ENCODE assay signal across 5 fruit fly cellular contexts in the genomic region with DNA sequence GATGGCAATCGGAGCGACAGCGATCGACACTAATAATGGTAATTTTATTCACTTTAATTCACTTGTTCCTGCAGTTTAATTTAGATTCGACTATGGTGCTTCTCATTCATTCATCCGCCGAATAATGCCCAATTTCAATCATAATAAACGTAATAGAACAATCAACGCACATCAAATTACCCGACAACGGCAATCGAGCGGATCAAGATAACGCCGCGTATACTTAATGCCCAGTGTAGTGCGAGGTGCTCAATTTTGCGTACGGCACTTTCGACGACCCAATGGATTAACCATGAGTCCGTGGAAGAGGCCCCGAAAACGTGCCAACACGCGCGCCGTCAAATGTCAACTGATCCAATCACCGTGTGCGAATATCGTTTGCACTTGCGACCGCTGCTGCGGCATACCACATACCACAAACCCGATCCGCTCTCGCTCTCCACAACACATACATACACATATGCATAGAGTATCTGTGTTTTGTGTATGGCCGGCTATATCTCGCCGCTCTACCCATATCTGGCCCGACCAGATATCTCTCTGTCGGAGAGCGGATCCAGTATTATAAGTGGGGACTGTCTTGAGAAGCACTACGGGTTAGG.
A peak's percentile ranks its signal among the peaks of the same experiment; 100 is the strongest.
TF ChIP-seq lines count a peak whose summit lies in the region.

A gene (minus strand): TSS at position 351 of the 602 bp plus-strand sequence.

- no peak for TF ChIP-seq CTCF in whole organism, embryonic (GFP tag; optimal IDR thresholded peaks at IDR 0.05; lab: Kevin White, UChicago)

TF ChIP-seq in whole organism, adult, 20 proteins besides CTCF, POLR2A, EP300 and RAD21:
- TF ChIP-seq Mnt (GFP tag; optimal IDR thresholded peaks at IDR 0.05; lab: Kevin White, UChicago) (peak; percentile 1), Hr96 (GFP tag; optimal IDR thresholded peaks at IDR 0.05; lab: Kevin White, UChicago) (no peak), CG14711 (tag; optimal IDR thresholded peaks at IDR 0.05; lab: Kevin White, UChicago) (no peak), cnc (optimal IDR thresholded peaks at IDR 0.05; lab: Kevin White, UChicago) (no peak), Crg-1 (GFP tag; optimal IDR thresholded peaks at IDR 0.05; lab: Kevin White, UChicago) (no peak)

TF ChIP-seq in whole organism, embryonic, 481 proteins besides CTCF, POLR2A, EP300 and RAD21 (continues in another document):
- peak in 1 of 2 experiments; percentile 4 for TF ChIP-seq Hr78 (GFP tag; optimal IDR thresholded peaks at IDR 0.05; lab: Kevin White, UChicago)
- no peak for TF ChIP-seq Max (GFP tag; optimal IDR thresholded peaks at IDR 0.05; lab: Kevin White, UChicago)
- TF ChIP-seq CG3838 (GFP tag; optimal IDR thresholded peaks at IDR 0.05; lab: Kevin White, UChicago), result no peak
- TF ChIP-seq Hr3 (GFP tag; optimal IDR thresholded peaks at IDR 0.05; lab: Kevin White, UChicago), result no peak
- TF ChIP-seq cg (GFP tag; optimal IDR thresholded peaks at IDR 0.05; lab: Kevin White, UChicago), result peak; percentile 50
- peak; percentile 74 for TF ChIP-seq Med (GFP tag; lab: Kevin White, UChicago)
- 0 out of 3 replicates have a peak, but pooled peaks have one; percentile 23 for TF ChIP-seq so (GFP tag; IDR thresholded peaks at IDR 0.05; lab: Robert Waterston, UW)
- 0 out of 4 replicates have a peak, but pooled peaks have one; percentile 62 for TF ChIP-seq chinmo (GFP tag; IDR thresholded peaks at IDR 0.05; lab: Robert Waterston, UW; ENCODE audit: partially characterized antibody)
- TF ChIP-seq grn (GFP tag; optimal IDR thresholded peaks at IDR 0.05; lab: Kevin White, UChicago), result peak; percentile 81
- peak; percentile 98 for TF ChIP-seq CG13894 (tag; optimal IDR thresholded peaks at IDR 0.05; lab: Kevin White, UChicago)
- TF ChIP-seq sens-2 (GFP tag; IDR thresholded peaks at IDR 0.05; lab: Robert Waterston, UW), result no peak
- no peak for TF ChIP-seq CG10147 (GFP tag; optimal IDR thresholded peaks at IDR 0.05; lab: Kevin White, UChicago)
- peak; percentile 35; the same call in 1 of the 2 replicates for TF ChIP-seq vvl (GFP tag; IDR thresholded peaks at IDR 0.05; lab: Robert Waterston, UW)
- TF ChIP-seq cwo (GFP tag; optimal IDR thresholded peaks at IDR 0.05; lab: Kevin White, UChicago), result peak; percentile 64
- peak; percentile 28 for TF ChIP-seq D19B (GFP tag; optimal IDR thresholded peaks at IDR 0.05; lab: Kevin White, UChicago)
- TF ChIP-seq Fer1 (GFP tag; optimal IDR thresholded peaks at IDR 0.05; lab: Kevin White, UChicago), result no peak
- TF ChIP-seq MBD-R2 (GFP tag; IDR thresholded peaks at IDR 0.05; lab: Robert Waterston, UW), result 0 out of 2 replicates have a peak, but pooled peaks have one; percentile 6
- TF ChIP-seq eyg (GFP tag; optimal IDR thresholded peaks at IDR 0.05; lab: Kevin White, UChicago), result no peak
- peak; percentile 95 for TF ChIP-seq CG6175 (GFP tag; IDR thresholded peaks at IDR 0.05; lab: Robert Waterston, UW)

TF ChIP-seq in whole organism, prepupa, 60 proteins besides CTCF, POLR2A, EP300 and RAD21:
- TF ChIP-seq Eip78C (GFP tag; lab: Kevin White, UChicago) (peak; percentile 55), CG31627 (GFP tag; optimal IDR thresholded peaks at IDR 0.05; lab: Kevin White, UChicago) (no peak), CG34406 (GFP tag; optimal IDR thresholded peaks at IDR 0.05; lab: Kevin White, UChicago) (no peak), CG6163 (GFP tag; IDR thresholded peaks at IDR 0.05; lab: Robert Waterston, UW) (peak; percentile 55; the same call in 1 of the 3 replicates), CG15336 (GFP tag; IDR thresholded peaks at IDR 0.05; lab: Robert Waterston, UW) (no peak; the same call in 1 of the 2 replicates), CG16779 (tag; optimal IDR thresholded peaks at IDR 0.05; lab: Kevin White, UChicago) (peak; percentile 25), fkh (GFP tag; optimal IDR thresholded peaks at IDR 0.05; lab: Kevin White, UChicago) (no peak), eg (GFP tag; IDR thresholded peaks at IDR 0.05; lab: Robert Waterston, UW) (peak; percentile 50; the same call in 1 of the 3 replicates), CG1621 (tag; optimal IDR thresholded peaks at IDR 0.05; lab: Kevin White, UChicago) (peak; percentile 42)
TF ChIP-seq in whole organism, prepupa: peak in this region for 5.

TF ChIP-seq in whole organism, pupa, 21 proteins besides CTCF, POLR2A, EP300 and RAD21:
- TF ChIP-seq CG4496 (GFP tag; IDR thresholded peaks at IDR 0.05; lab: Robert Waterston, UW) (peak; percentile 64; the same call in 2 of the 3 replicates), CG12605 (GFP tag; IDR thresholded peaks at IDR 0.05; lab: Robert Waterston, UW) (peak; percentile 29; the same call in 1 of the 2 replicates), CG34367 (tag; optimal IDR thresholded peaks at IDR 0.05; lab: Kevin White, UChicago) (no peak), CG8159 (tag; optimal IDR thresholded peaks at IDR 0.05; lab: Kevin White, UChicago) (no peak), CG13204 (GFP tag; optimal IDR thresholded peaks at IDR 0.05; lab: Kevin White, UChicago) (no peak), D1 (tag; optimal IDR thresholded peaks at IDR 0.05; lab: Kevin White, UChicago) (no peak), Snoo (tag; optimal IDR thresholded peaks at IDR 0.05; lab: Kevin White, UChicago) (no peak), gl (tag; optimal IDR thresholded peaks at IDR 0.05; lab: Kevin White, UChicago) (no peak), CG32121 (GFP tag; IDR thresholded peaks at IDR 0.05; lab: Robert Waterston, UW) (peak; percentile 42; the same call in 1 of the 2 replicates), fd96Ca (GFP tag; IDR thresholded peaks at IDR 0.05; lab: Robert Waterston, UW) (peak; percentile 58; the same call in 2 of the 3 replicates), CG15710 (tag; optimal IDR thresholded peaks at IDR 0.05; lab: Kevin White, UChicago) (no peak), Ets98B (GFP tag; IDR thresholded peaks at IDR 0.05; lab: Robert Waterston, UW) (peak; percentile 67; the same call in 1 of the 2 replicates), CG8301 (tag; optimal IDR thresholded peaks at IDR 0.05; lab: Kevin White, UChicago) (no peak), Pif1A (GFP tag; optimal IDR thresholded peaks at IDR 0.05; lab: Kevin White, UChicago) (no peak)

TF ChIP-seq in whole organism, wandering third instar larva, 38 proteins besides CTCF, POLR2A, EP300 and RAD21:
- TF ChIP-seq Dif (GFP tag; optimal IDR thresholded peaks at IDR 0.05; lab: Kevin White, UChicago; ENCODE audit: partially characterized antibody) (peak; percentile 28), jim (GFP tag; optimal IDR thresholded peaks at IDR 0.05; lab: Kevin White, UChicago) (no peak), CG9705 (GFP tag; optimal IDR thresholded peaks at IDR 0.05; lab: Kevin White, UChicago) (no peak), h (GFP tag; optimal IDR thresholded peaks at IDR 0.05; lab: Kevin White, UChicago) (peak; percentile 52)
TF ChIP-seq in whole organism, wandering third instar larva: peak in this region for 2.
